Fruit fly (Drosophila melanogaster) S2 (cell line): Measurements from ENCODE around the gene alphaTub67C.

Experiments used
- CG8478 ChIP-seq: fragments of >200 bp; optimal IDR thresholded peaks from 2 replicates; lab custom pipeline; 2018
- CTCF ChIP-seq, 2 experiments: fragments of >200 bp; optimal IDR thresholded peaks; 2 replicates each; lab custom pipeline; 2018

alphaTub67C gene

dm6 chr3L:9704162-9704748 lies 23.2 kb downstream of the alphaTub67C start, which contains the start of gene CG16711:
Gene CG16711, plus strand, starts transcription at chr3L:9704331.
- no peak for TF ChIP-seq CG8478 (lab: Kevin White, UChicago)
- TF ChIP-seq CTCF (optimal IDR thresholded peaks at IDR 0.05; lab: Kevin White, UChicago) = no peak

DNA sequence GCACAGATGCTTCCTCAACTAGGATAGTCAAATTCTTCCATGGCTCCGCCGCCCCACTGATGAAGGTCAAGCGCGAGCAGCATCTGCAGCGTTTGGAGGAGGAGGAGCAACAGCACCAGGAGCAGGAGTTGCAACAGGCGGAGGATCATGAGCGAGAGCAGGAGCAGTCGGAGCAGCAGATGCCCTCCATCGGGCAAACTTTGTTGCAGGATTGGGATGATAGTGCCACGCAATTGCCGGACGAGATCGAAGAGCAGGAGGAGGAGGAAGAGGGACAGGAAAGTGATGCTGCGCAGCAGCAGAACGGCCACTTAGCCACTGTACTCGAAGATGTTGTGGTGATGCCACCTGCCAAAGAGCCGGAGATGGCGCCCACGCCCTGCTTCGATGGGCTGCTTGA lies 24.5 kb downstream of the alphaTub67C start:
- TF ChIP-seq CTCF (optimal IDR thresholded peaks at IDR 0.05; lab: Kevin White, UChicago) (no peak), CG8478 (lab: Kevin White, UChicago) (no peak)

dm6 chr3L:9708797-9709196 lies 27.7 kb downstream of the alphaTub67C start:
- TF ChIP-seq CTCF (optimal IDR thresholded peaks at IDR 0.05; lab: Kevin White, UChicago) (no peak), CG8478 (lab: Kevin White, UChicago) (no peak)

DNA sequence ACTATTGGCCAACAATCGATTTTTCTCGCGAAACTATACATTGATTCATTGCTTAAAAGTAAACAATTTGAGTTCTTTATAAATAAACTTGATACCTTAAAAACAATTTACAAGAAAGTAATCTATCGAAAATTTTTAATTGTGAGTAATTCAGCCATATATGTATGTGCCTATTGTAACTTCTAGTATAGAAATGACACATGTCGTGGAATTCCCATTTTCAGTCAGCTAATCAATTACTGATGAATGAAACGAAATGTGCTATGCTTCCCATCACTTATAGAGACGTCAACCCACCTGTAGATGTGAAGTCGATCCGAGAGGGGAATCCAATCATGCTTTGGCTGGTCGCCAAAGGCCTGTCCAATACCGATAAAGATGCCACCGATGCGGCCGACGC lies 30.1 kb downstream of the alphaTub67C start:
- TF ChIP-seq CG8478 (lab: Kevin White, UChicago) = no peak
- no peak for TF ChIP-seq CTCF (optimal IDR thresholded peaks at IDR 0.05; lab: Kevin White, UChicago)

dm6 chr3L:9712066-9712789 lies 31.2 kb downstream of the alphaTub67C start:
- TF ChIP-seq CG8478 (lab: Kevin White, UChicago) (no peak), CTCF (optimal IDR thresholded peaks at IDR 0.05; lab: Kevin White, UChicago) (no peak)

DNA sequence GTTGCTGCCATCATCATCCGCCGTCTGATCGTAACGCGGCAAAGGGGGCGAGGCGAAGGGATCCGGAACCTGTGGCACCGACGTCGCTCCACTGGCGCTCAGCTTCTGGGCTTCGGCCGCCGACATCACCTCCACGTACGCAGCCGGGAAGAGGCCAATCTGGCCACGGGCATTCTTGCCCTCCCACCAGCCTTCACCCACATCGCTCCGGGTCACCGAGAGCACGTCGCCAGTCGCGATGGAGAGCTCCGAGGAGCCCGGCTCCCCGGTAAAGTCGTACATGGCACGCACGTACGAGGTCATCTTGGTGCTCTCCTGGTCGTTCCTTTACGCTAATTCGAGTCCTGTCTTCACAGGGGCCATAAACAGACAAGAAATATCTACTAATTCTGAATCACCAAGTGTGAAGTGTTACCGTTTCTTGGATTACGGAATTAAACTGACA lies 32.3 kb downstream of the alphaTub67C start, which contains the start of gene SH3PX1:
Gene SH3PX1 (minus strand): TSS at position 445 of the 445 bp plus-strand sequence.
- TF ChIP-seq CTCF (optimal IDR thresholded peaks at IDR 0.05; lab: Kevin White, UChicago) = no peak
- TF ChIP-seq CG8478 (lab: Kevin White, UChicago) = no peak

DNA sequence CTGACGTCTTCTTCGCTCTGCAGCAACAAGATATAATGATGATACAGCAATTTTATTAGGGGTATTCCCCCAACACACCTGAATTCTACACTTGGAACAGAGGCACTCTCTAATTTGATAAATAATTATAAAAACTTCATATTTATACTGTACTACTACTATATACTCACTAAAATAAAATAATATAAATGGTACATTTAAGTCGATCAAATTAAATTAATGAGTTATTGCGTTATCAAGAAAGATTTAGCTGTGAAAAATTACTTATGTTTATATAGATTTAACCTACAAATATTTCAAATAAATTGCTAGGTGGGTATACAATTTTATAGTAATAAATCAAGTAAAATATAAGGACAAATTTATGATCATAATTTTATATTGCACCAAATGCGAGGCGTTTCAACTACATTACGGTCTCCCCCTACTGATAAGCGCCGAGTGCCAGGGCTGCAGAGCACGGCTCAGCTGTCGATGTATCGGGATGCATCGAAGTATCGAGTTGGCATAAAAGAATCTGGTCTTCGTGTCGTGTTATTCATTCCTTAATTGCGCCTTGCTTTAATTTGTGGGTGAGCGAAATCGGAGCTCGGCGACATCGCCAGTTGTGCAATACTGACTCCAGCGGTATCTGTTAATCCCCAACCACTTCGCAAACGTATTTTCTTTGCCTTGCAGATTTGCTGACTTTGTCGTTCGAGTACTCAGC lies 32.9 kb downstream of the alphaTub67C start, which contains the start of gene vsg:
Gene vsg (plus strand): TSS at position 497 of the 709 bp plus-strand sequence.
- TF ChIP-seq CTCF (optimal IDR thresholded peaks at IDR 0.05; lab: Kevin White, UChicago) (no peak), CG8478 (lab: Kevin White, UChicago) (no peak)

- TF ChIP-seq CTCF (optimal IDR thresholded peaks at IDR 0.05; lab: Kevin White, UChicago) (no peak), CG8478 (lab: Kevin White, UChicago) (no peak)
Observed at dm6 chr3L:9714537-9715144, 33.6 kb downstream of the alphaTub67C start.

dm6 chr3L:9716595-9716994 lies 35.5 kb downstream of the alphaTub67C start:
- TF ChIP-seq CTCF (optimal IDR thresholded peaks at IDR 0.05; lab: Kevin White, UChicago) (no peak), CG8478 (lab: Kevin White, UChicago) (no peak)

DNA sequence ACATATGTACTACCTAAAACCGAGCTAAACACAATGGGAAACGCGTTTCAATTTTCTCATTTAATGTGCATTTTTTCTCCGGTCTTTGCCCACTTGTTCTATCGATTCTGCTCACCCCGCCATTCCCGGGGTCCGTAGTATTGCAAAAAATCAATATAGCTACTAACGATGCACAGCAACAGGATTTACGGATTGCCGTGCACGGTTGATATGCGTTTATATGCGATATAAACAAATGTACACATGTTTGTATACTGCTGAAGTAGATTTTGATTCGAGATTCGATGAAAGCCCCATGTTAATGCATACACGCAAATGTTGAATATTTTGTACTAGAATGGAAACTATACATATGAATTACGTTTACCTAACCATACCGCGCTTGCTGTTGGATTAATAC lies 36.0 kb downstream of the alphaTub67C start:
- TF ChIP-seq CTCF (optimal IDR thresholded peaks at IDR 0.05; lab: Kevin White, UChicago) (no peak), CG8478 (lab: Kevin White, UChicago) (no peak)

dm6 chr3L:9717839-9718238 lies 36.8 kb downstream of the alphaTub67C start:
- TF ChIP-seq CTCF (optimal IDR thresholded peaks at IDR 0.05; lab: Kevin White, UChicago) (no peak), CG8478 (lab: Kevin White, UChicago) (no peak)

dm6 chr3L:9718929-9719328 lies 37.9 kb downstream of the alphaTub67C start, which contains the start of the genes CG18178 and CG14174:
Gene CG18178, minus strand, starts transcription at chr3L:9719144.
Gene CG14174, plus strand, starts transcription at chr3L:9719328.
- TF ChIP-seq CTCF (optimal IDR thresholded peaks at IDR 0.05; lab: Kevin White, UChicago) = no peak
- TF ChIP-seq CG8478 (lab: Kevin White, UChicago) = no peak

- TF ChIP-seq CG8478 (lab: Kevin White, UChicago) (no peak), CTCF (optimal IDR thresholded peaks at IDR 0.05; lab: Kevin White, UChicago) (no peak)
Observed at dm6 chr3L:9720102-9720501, 39.0 kb downstream of the alphaTub67C start.

dm6 chr3L:9723108-9723507 lies 42.0 kb downstream of the alphaTub67C start, which contains the start of the genes nbs and defl:
Gene nbs, minus strand, starts transcription at chr3L:9723194.
Gene defl, plus strand, starts transcription at chr3L:9723423.
- TF ChIP-seq CTCF (optimal IDR thresholded peaks at IDR 0.05; lab: Kevin White, UChicago) = no peak
- no peak for TF ChIP-seq CG8478 (lab: Kevin White, UChicago)
